Worm (Caenorhabditis elegans): ENCODE data around the gene Y73F8A.22.

DNA sequence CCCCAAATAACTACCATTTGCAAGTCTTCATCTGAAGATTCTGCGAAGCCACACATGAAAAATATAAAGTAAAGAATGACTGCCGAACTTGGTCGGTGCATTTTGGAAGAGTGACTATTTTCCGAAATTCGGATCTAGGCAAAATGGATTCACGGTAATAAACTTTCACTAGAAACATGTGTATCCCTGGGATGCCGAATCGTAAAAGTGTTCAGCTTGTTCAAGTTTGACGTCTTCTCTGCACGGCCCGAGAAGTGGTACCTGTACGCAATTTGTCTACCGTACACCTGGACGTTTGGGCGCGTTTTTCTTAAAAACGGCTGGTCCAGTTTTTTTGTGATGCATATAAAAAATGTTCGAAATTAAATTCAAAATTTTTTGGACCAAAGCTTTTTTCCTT is 3.3 kb upstream of the Y73F8A.22 start, which contains the start of gene Y73F8A.23:
- TF ChIP-seq unc-130 (GFP tag; optimal IDR thresholded peaks at IDR 0.05): no peak
- TF ChIP-seq nhr-179 (tag; optimal IDR thresholded peaks at IDR 0.05): no peak
- no peak for TF ChIP-seq pha-4 (tag; optimal IDR thresholded peaks at IDR 0.05)
- TF ChIP-seq F39B2.1 (GFP tag; IDR thresholded peaks at IDR 0.05): no peak
- TF ChIP-seq nhr-80 (tag; optimal IDR thresholded peaks at IDR 0.05): no peak
- TF ChIP-seq Y95B8A.8 (GFP tag; IDR thresholded peaks at IDR 0.05): no peak

Data from whole organism, young adult.